Worm (Caenorhabditis elegans) whole organism, young adult: Measurements from ENCODE around the gene Y116F11B.6.

Experiments used
- ets-4 ChIP-seq: fragments of 200-800 bp; sonication (Bioruptor generic); optimal IDR thresholded peaks from 2 replicates; lab custom pipeline; 2018; ENCODE audit warnings: mild to moderate bottlenecking, missing genetic modification characterization, missing compliant biosample characterization
- ztf-25 ChIP-seq: fragments of 200-800 bp; sonication (Bioruptor generic); IDR thresholded peaks from 2 replicates; pipeline ENCODE4 v1.3.6; 2022; ENCODE audit warnings: missing genetic modification reagents, missing genetic modification characterization, missing compliant biosample characterization

- TF ChIP-seq ets-4 (GFP tag; lab: Kevin White, UChicago) (no peak), ztf-25 (GFP tag; lab: Robert Waterston, UW) (no peak)
Observed at ce11 chrV:19801033-19801432, 44.7 kb downstream of the Y116F11B.6 start, which contains the start of gene Y116F11B.2.
